Worm (Caenorhabditis elegans): ENCODE results near the gene T21H3.5.
A peak's percentile ranks its signal among the peaks of the same experiment; 100 is the strongest.

The T21H3.5 gene

ce11 chrV:1165090-1165761 is 1.1 kb upstream of the T21H3.5 start, which contains the start of gene ptr-16:
ptr-16 (plus strand) TSS chrV:1165711.
- TF ChIP-seq ceh-43 (GFP tag; optimal IDR thresholded peaks at IDR 0.05) (no peak), nhr-28 (tag; optimal IDR thresholded peaks at IDR 0.05) (no peak), ceh-83 (GFP tag; optimal IDR thresholded peaks at IDR 0.05) (peak; percentile 24)

ce11 chrV:1160716-1161115 is 3.4 kb downstream of the T21H3.5 start:
- TF ChIP-seq lin-13 (tag; optimal IDR thresholded peaks at IDR 0.05) (no peak), zip-8 (tag; optimal IDR thresholded peaks at IDR 0.05) (no peak), mls-2 (tag; optimal IDR thresholded peaks at IDR 0.05) (no peak)

- TF ChIP-seq lin-13 (tag; optimal IDR thresholded peaks at IDR 0.05): no peak
- TF ChIP-seq blmp-1 (tag; optimal IDR thresholded peaks at IDR 0.05): no peak
- no peak for TF ChIP-seq tbx-8 (GFP tag; optimal IDR thresholded peaks at IDR 0.05)
- no peak for TF ChIP-seq ceh-39 (tag; optimal IDR thresholded peaks at IDR 0.05)
- TF ChIP-seq ztf-11 (tag; optimal IDR thresholded peaks at IDR 0.05): no peak
- TF ChIP-seq mab-5 (tag; optimal IDR thresholded peaks at IDR 0.05): no peak
- TF ChIP-seq M03D4.4 (tag; optimal IDR thresholded peaks at IDR 0.05): no peak
- TF ChIP-seq sem-2 (GFP tag; optimal IDR thresholded peaks at IDR 0.05): no peak
- TF ChIP-seq hlh-1 (tag; optimal IDR thresholded peaks at IDR 0.05): no peak
- no peak for TF ChIP-seq elt-3 (tag; optimal IDR thresholded peaks at IDR 0.05)
- no peak for TF ChIP-seq nhr-76 (tag; optimal IDR thresholded peaks at IDR 0.05)
- TF ChIP-seq mep-1 (tag; optimal IDR thresholded peaks at IDR 0.05): no peak
- no peak for TF ChIP-seq cnd-1 (tag; optimal IDR thresholded peaks at IDR 0.05)
- TF ChIP-seq mls-2 (tag; optimal IDR thresholded peaks at IDR 0.05): no peak
- no peak for TF ChIP-seq elt-1 (tag; optimal IDR thresholded peaks at IDR 0.05; ENCODE audit: borderline replicate concordance, insufficient read depth)
- TF ChIP-seq nhr-2 (tag; optimal IDR thresholded peaks at IDR 0.05): no peak
Measured at ce11 chrV:1158247-1158646, 5.8 kb downstream of the T21H3.5 start.

- no peak for TF ChIP-seq flh-1 (GFP tag; optimal IDR thresholded peaks at IDR 0.05)
- no peak for TF ChIP-seq drap-1 (GFP tag; optimal IDR thresholded peaks at IDR 0.05)
- no peak for TF ChIP-seq nhr-237 (tag; optimal IDR thresholded peaks at IDR 0.05)
- no peak for TF ChIP-seq sem-2 (GFP tag; optimal IDR thresholded peaks at IDR 0.05)
- TF ChIP-seq mls-2 (tag; optimal IDR thresholded peaks at IDR 0.05): no peak
- no peak for TF ChIP-seq unc-120 (tag; optimal IDR thresholded peaks at IDR 0.05; ENCODE audit: poor library complexity, severe bottlenecking)
- no peak for TF ChIP-seq tbx-8 (GFP tag; optimal IDR thresholded peaks at IDR 0.05)
- TF ChIP-seq elt-3 (tag; optimal IDR thresholded peaks at IDR 0.05): no peak
- TF ChIP-seq cnd-1 (tag; optimal IDR thresholded peaks at IDR 0.05): no peak
- no peak for TF ChIP-seq nhr-28 (tag; optimal IDR thresholded peaks at IDR 0.05)
- no peak for TF ChIP-seq unc-39 (tag; optimal IDR thresholded peaks at IDR 0.05)
- no peak for TF ChIP-seq mab-5 (tag; optimal IDR thresholded peaks at IDR 0.05)
- TF ChIP-seq sptf-1 (tag; optimal IDR thresholded peaks at IDR 0.05): no peak
- TF ChIP-seq nhr-12 (tag; optimal IDR thresholded peaks at IDR 0.05): no peak
Measured at ce11 chrV:1157443-1157842, 6.7 kb downstream of the T21H3.5 start.

- TF ChIP-seq bed-3 (GFP tag; optimal IDR thresholded peaks at IDR 0.05) (no peak), ztf-11 (tag; optimal IDR thresholded peaks at IDR 0.05) (no peak), sem-2 (GFP tag; optimal IDR thresholded peaks at IDR 0.05) (no peak), elt-3 (tag; optimal IDR thresholded peaks at IDR 0.05) (no peak), snpc-4 (tag; optimal IDR thresholded peaks at IDR 0.05) (no peak), unc-62 (GFP tag; optimal IDR thresholded peaks at IDR 0.05) (no peak), unc-120 (tag; optimal IDR thresholded peaks at IDR 0.05; ENCODE audit: poor library complexity, severe bottlenecking) (no peak), nhr-76 (tag; optimal IDR thresholded peaks at IDR 0.05) (no peak), zip-8 (tag; optimal IDR thresholded peaks at IDR 0.05) (no peak), unc-39 (tag; optimal IDR thresholded peaks at IDR 0.05) (no peak), pha-4 (tag; optimal IDR thresholded peaks at IDR 0.05) (no peak), tbx-8 (GFP tag; optimal IDR thresholded peaks at IDR 0.05) (no peak), ceh-83 (GFP tag; optimal IDR thresholded peaks at IDR 0.05) (no peak), drap-1 (GFP tag; optimal IDR thresholded peaks at IDR 0.05) (no peak), ham-2 (GFP tag; optimal IDR thresholded peaks at IDR 0.05) (no peak), hlh-1 (tag; optimal IDR thresholded peaks at IDR 0.05) (no peak), lin-13 (tag; optimal IDR thresholded peaks at IDR 0.05) (no peak), mab-5 (tag; optimal IDR thresholded peaks at IDR 0.05) (no peak)
Measured at ce11 chrV:1156431-1156830, 7.7 kb downstream of the T21H3.5 start.

All from whole organism, mixed stage, embryonic.